Worm (Caenorhabditis elegans): ENCODE measurements around the gene K02E7.1.
A peak's percentile ranks its signal among the peaks of the same experiment; 100 is the strongest.

The K02E7.1 gene

ce11 chrII:1086479-1086878 is 3.5 kb downstream of the K02E7.1 start:
- TF ChIP-seq ZK337.2 (GFP tag; IDR thresholded peaks at IDR 0.05) (no peak), hlh-30 (tag; optimal IDR thresholded peaks at IDR 0.05; ENCODE audit: insufficient read depth) (peak; percentile 31), nhr-10 (tag; optimal IDR thresholded peaks at IDR 0.05) (no peak), mdl-1 (tag; optimal IDR thresholded peaks at IDR 0.05) (peak in 1 of 2 experiments; percentile 40)

DNA sequence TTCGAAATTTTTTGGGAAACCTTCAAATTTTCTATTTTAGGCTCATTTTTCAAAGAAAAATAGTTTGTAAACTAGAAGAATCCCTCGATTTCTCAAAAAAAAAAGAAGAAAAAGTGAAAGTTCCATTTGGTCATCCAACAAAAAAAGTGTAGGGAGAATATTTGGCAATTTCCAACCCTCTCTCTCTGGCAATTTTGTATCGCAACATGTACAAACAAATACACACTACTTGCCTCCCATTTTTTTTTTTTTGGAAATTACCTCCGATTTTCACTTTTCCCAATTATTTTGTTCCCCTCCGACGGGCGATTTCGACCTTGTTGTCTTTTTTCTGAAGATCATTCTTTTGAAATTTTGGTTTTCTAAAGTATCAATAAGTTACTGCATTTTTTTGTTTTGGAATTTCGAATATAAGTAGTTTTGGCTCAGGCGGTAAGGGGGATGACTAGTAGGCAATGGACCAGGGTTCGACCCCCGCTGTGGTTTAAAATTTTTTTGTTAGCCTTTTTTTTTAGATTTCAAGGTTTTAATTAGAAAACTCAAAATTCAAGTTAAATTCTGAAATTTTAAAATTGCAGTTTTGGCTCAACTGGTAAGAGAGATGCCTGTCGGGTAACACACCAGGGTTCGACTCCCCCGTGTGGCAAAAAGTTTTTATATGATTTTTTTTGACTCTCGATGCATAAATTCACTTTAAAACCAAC is 5.7 kb downstream of the K02E7.1 start:
- 0 out of 2 replicates have a peak, but pooled peaks have one; percentile 25 for TF ChIP-seq lin-38 (GFP tag; IDR thresholded peaks at IDR 0.05)
- TF ChIP-seq unc-62 (GFP tag; optimal IDR thresholded peaks at IDR 0.05 in 1 of 2), result no peak
- no peak for TF ChIP-seq unc-62 (tag; optimal IDR thresholded peaks at IDR 0.05)

ce11 chrII:1090743-1091142 is 7.8 kb downstream of the K02E7.1 start:
- TF ChIP-seq nhr-28 (tag; optimal IDR thresholded peaks at IDR 0.05) (peak; percentile 41), snpc-1.2 (GFP tag; IDR thresholded peaks at IDR 0.05) (no peak)

- no peak for TF ChIP-seq madf-9 (GFP tag; conservative IDR thresholded peaks at IDR 0.05)
- no peak for TF ChIP-seq T26A8.4 (GFP tag; IDR thresholded peaks at IDR 0.05)
- TF ChIP-seq R02D3.7 (tag; optimal IDR thresholded peaks at IDR 0.05), result no peak
Observed at ce11 chrII:1091706-1092105, 8.7 kb downstream of the K02E7.1 start, which contains the start of gene snf-3. Gene snf-3 (plus strand): TSS chrII:1092006.

DNA sequence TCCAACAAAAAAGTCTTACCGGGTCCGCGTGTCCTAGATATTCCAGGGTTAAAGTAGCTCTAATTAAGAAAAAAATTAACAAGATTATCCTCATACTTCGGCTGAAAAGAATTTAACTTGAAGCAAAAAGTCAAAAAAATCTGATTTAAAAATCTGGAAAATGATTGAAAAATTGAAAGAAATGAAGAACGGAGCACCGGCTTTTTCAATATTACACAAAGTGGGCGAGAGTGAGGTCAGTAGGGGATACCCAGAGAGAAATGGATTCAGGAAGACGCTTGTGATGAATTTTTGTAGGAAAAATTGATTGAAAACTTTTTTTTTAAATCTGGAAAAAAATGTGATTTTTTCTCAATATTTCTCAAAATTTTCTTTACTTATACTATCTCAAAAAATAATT is 17.8 kb downstream of the K02E7.1 start, which contains the start of gene pho-14:
Gene pho-14, minus strand, starts transcription at position 101 of the 400 bp plus-strand sequence.
- TF ChIP-seq gei-8 (GFP tag; optimal IDR thresholded peaks at IDR 0.05), result no peak

DNA sequence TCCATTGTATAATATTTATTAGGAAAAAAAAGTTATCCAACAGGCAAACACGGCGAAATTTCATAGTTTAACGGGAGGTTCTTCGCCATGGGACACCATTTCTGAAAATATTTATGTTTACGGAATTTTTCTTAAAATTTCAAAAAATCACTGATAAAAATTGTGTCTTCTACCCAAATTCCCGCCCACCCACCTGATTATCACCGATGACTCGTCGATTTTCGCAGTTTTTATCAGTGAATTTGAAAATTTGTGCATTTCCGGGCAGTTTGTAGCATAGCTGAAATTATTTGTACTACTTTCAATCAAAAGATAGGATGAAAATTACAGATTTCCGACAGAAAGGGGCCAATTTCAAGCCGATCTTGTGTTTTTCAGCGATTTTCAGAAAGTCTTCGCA is 18.5 kb downstream of the K02E7.1 start:
- TF ChIP-seq hif-1 (tag; optimal IDR thresholded peaks at IDR 0.05), result no peak
- TF ChIP-seq skn-1 (tag; optimal IDR thresholded peaks at IDR 0.05), result no peak
- no peak for TF ChIP-seq ztf-11 (tag; optimal IDR thresholded peaks at IDR 0.05)
- TF ChIP-seq zip-2 (tag; optimal IDR thresholded peaks at IDR 0.05), result no peak
- no peak for TF ChIP-seq duxl-1 (tag; optimal IDR thresholded peaks at IDR 0.05; ENCODE audit: poor library complexity)
- no peak for TF ChIP-seq F49E8.2 (tag; optimal IDR thresholded peaks at IDR 0.05; ENCODE audit: borderline replicate concordance)
- no peak for TF ChIP-seq aly-2 (tag; optimal IDR thresholded peaks at IDR 0.05)
- TF ChIP-seq ZK337.2 (GFP tag; IDR thresholded peaks at IDR 0.05), result no peak
- no peak for TF ChIP-seq daf-16 (GFP tag; optimal IDR thresholded peaks at IDR 0.05)
- peak; percentile 51 for TF ChIP-seq daf-16 (tag; optimal IDR thresholded peaks at IDR 0.05)
- TF ChIP-seq dmd-6 (GFP tag; IDR thresholded peaks at IDR 0.05), result peak; percentile 79
- no peak for TF ChIP-seq zfp-3 (GFP tag; conservative IDR thresholded peaks at IDR 0.05)
- TF ChIP-seq dmd-9 (GFP tag; IDR thresholded peaks at IDR 0.05), result no peak
- TF ChIP-seq pqm-1 (tag; optimal IDR thresholded peaks at IDR 0.05), result peak; percentile 76
- no peak for TF ChIP-seq nhr-42 (GFP tag; IDR thresholded peaks at IDR 0.05)
- no peak for TF ChIP-seq dpl-1 (GFP tag; optimal IDR thresholded peaks at IDR 0.05)
- no peak for TF ChIP-seq nhr-11 (tag; optimal IDR thresholded peaks at IDR 0.05)
- peak; percentile 74 for TF ChIP-seq nhr-28 (tag; optimal IDR thresholded peaks at IDR 0.05)
- peak; percentile 51; the same call in 1 of the 2 replicates for TF ChIP-seq lin-1 (GFP tag; IDR thresholded peaks at IDR 0.05)
- peak; percentile 64 for TF ChIP-seq hlh-11 (tag; optimal IDR thresholded peaks at IDR 0.05)
- TF ChIP-seq nhr-77 (tag; optimal IDR thresholded peaks at IDR 0.05), result peak; percentile 10
- no peak for TF ChIP-seq hlh-30 (tag; optimal IDR thresholded peaks at IDR 0.05; ENCODE audit: insufficient read depth)

All from whole organism, L4 larva.